Worm (Caenorhabditis elegans) whole organism, L4/young adult: ENCODE data around the gene F57B7.2.
"Not testable (repeated sequence)": the region's sequence is repeated elsewhere in the genome, so short reads cannot be mapped to it uniquely, and the experiment has no call there.

ENCODE experiments used
- W03F9.2 ChIP-seq: fragments of 150-350 bp; optimal IDR thresholded peaks from 2 replicates; lab custom pipeline; 2014; ENCODE audit warnings: missing biosample characterization, missing genetic modification characterization
- dao-5 ChIP-seq: sonication (generic microtip); optimal IDR thresholded peaks from 2 replicates; lab custom pipeline; 2016; ENCODE audit warnings: missing genotype, missing genetic modification characterization, moderate library complexity, missing compliant biosample characterization
- him-1 ChIP-seq: sonication (generic microtip); optimal IDR thresholded peaks from 2 replicates; lab custom pipeline; 2016; ENCODE audit warnings: missing genotype, missing genetic modification reagents, missing genetic modification characterization, missing compliant biosample characterization

The F57B7.2 gene

ce11 chrV:11415059-11415458 is 28.3 kb downstream of the F57B7.2 start, which contains the start of gene deg-3:
Gene deg-3 (minus strand): TSS chrV:11415159.
- no peak for TF ChIP-seq W03F9.2 (tag; lab: Kevin White, UChicago)

- TF ChIP-seq W03F9.2 (tag; lab: Kevin White, UChicago) = no peak
- TF ChIP-seq dao-5 = no peak
- no peak for TF ChIP-seq him-1 (tag; lab: Kevin White, UChicago)
Measured at ce11 chrV:11412125-11412524, 31.3 kb downstream of the F57B7.2 start.

ce11 chrV:11410902-11411561 is 32.4 kb downstream of the F57B7.2 start, which contains the start of the genes K03B8.8 and grl-3:
Gene K03B8.8 (minus strand): TSS chrV:11411002.
Gene grl-3 (plus strand): TSS chrV:11411511.
- TF ChIP-seq W03F9.2 (tag; lab: Kevin White, UChicago) (no peak), him-1 (tag; lab: Kevin White, UChicago) (no peak), dao-5 (no peak)

- no peak for TF ChIP-seq dao-5
- TF ChIP-seq him-1 (tag; lab: Kevin White, UChicago) = no peak
- TF ChIP-seq W03F9.2 (tag; lab: Kevin White, UChicago) = no peak
Measured at ce11 chrV:11407251-11407650, 36.2 kb downstream of the F57B7.2 start, which contains the start of gene K03B8.6. Gene K03B8.6 (plus strand): TSS chrV:11407584.

- no peak for TF ChIP-seq him-1 (tag; lab: Kevin White, UChicago)
Measured at ce11 chrV:11403702-11404101, 39.7 kb downstream of the F57B7.2 start.

- TF ChIP-seq W03F9.2 (tag; lab: Kevin White, UChicago) (no peak), him-1 (tag; lab: Kevin White, UChicago) (no peak), dao-5 (no peak)
Measured at ce11 chrV:11403059-11403458, 40.3 kb downstream of the F57B7.2 start.

ce11 chrV:11402610-11403009 is 40.8 kb downstream of the F57B7.2 start, which contains the start of gene nas-19:
Gene nas-19 (minus strand): TSS chrV:11402710.
- no peak for TF ChIP-seq him-1 (tag; lab: Kevin White, UChicago)
- no peak for TF ChIP-seq W03F9.2 (tag; lab: Kevin White, UChicago)
- no peak for TF ChIP-seq dao-5

ce11 chrV:11398616-11399015 is 44.8 kb downstream of the F57B7.2 start, which contains the start of gene nas-17:
Gene nas-17 (plus strand): TSS chrV:11398916.
- TF ChIP-seq dao-5 (no peak), him-1 (tag; lab: Kevin White, UChicago) (no peak), W03F9.2 (tag; lab: Kevin White, UChicago) (no peak)

- TF ChIP-seq W03F9.2 (tag; lab: Kevin White, UChicago); him-1 (tag; lab: Kevin White, UChicago); dao-5: not testable (repeated sequence)
Measured at ce11 chrV:11396134-11396533, 47.3 kb downstream of the F57B7.2 start, which contains the start of gene nas-18. Gene nas-18 (plus strand): TSS chrV:11396434.

ce11 chrV:11395024-11395423 is 48.4 kb downstream of the F57B7.2 start, which contains the start of gene K03B8.4:
Gene K03B8.4 (minus strand): TSS chrV:11395124.
- TF ChIP-seq dao-5; him-1 (tag; lab: Kevin White, UChicago); W03F9.2 (tag; lab: Kevin White, UChicago): not testable (repeated sequence)

- no peak for TF ChIP-seq him-1 (tag; lab: Kevin White, UChicago)
Measured at ce11 chrV:11392020-11392419, 51.4 kb downstream of the F57B7.2 start, which contains the start of gene nas-16. Gene nas-16 (plus strand): TSS chrV:11392320.
